Worm (Caenorhabditis elegans) whole organism, L1 larva: ENCODE measurements around the gene C02F4.4.
A peak's percentile ranks its signal among the peaks of the same experiment; 100 is the strongest.

Source experiments
- C04F5.9 ChIP-seq: sonication (generic microtip); optimal IDR thresholded peaks from 2 replicates; lab custom pipeline; 2016; ENCODE audit warnings: missing genetic modification characterization, missing compliant biosample characterization
- Y116A8C.19 ChIP-seq: sonication (generic microtip); optimal IDR thresholded peaks from 2 replicates; lab custom pipeline; 2016; ENCODE audit warnings: missing compliant biosample characterization, missing genetic modification characterization, borderline replicate concordance
- alr-1 ChIP-seq: fragments of 200-800 bp; sonication (Bioruptor generic); optimal IDR thresholded peaks from 2 replicates; lab custom pipeline; 2018; ENCODE audit warnings: borderline replicate concordance, mild to moderate bottlenecking, missing genetic modification characterization, missing compliant biosample characterization
- blmp-1 ChIP-seq: fragments of 150-350 bp; optimal IDR thresholded peaks from 2 replicates; lab custom pipeline; 2014; ENCODE audit warnings: missing biosample characterization, missing genetic modification characterization
- ceh-82 ChIP-seq, 3 experiments: fragments of 150-350 bp in 1 of 3; sonication (generic microtip) in 2 of 3; optimal IDR thresholded peaks; 2 replicates each; lab custom pipeline; 2014 to 2017; ENCODE audit warnings: missing biosample characterization in 3 of 3, missing genetic modification characterization in 3 of 3
- ceh-90 ChIP-seq: sonication (generic microtip); optimal IDR thresholded peaks from 2 replicates; lab custom pipeline; 2016; ENCODE audit warnings: missing genetic modification characterization, missing compliant biosample characterization
- dsc-1 ChIP-seq: sonication (generic microtip); optimal IDR thresholded peaks from 2 replicates; lab custom pipeline; 2016; ENCODE audit warnings: mild to moderate bottlenecking, missing genetic modification characterization, missing compliant biosample characterization
- efl-1 ChIP-seq, 4 experiments: fragments of 150-350 bp; optimal IDR thresholded peaks in 3 of 4; peaks in 1 of 4; 1 replicate in 1 of 4; 2 replicates in 3 of 4; lab custom pipeline; 2014; ENCODE audit warnings: missing biosample characterization in 2 of 4, missing genetic modification characterization in 2 of 4, missing genetic modification reagents in 2 of 4
- efl-3 ChIP-seq: fragments of 200-800 bp; sonication (Bioruptor generic); optimal IDR thresholded peaks from 2 replicates; lab custom pipeline; 2018; ENCODE audit warnings: mild to moderate bottlenecking, missing genetic modification characterization, missing compliant biosample characterization
- ets-5 ChIP-seq: fragments of 200-800 bp; sonication (Bioruptor generic); IDR thresholded peaks from 2 replicates; pipeline ENCODE4 v1.3.6; 2022; ENCODE audit warnings: missing genetic modification characterization, missing compliant biosample characterization
- fkh-10 ChIP-seq: sonication (generic microtip); optimal IDR thresholded peaks from 2 replicates; lab custom pipeline; 2017; ENCODE audit warnings: missing biosample characterization, missing genetic modification reagents, missing genetic modification characterization
- fkh-8 ChIP-seq: sonication (generic microtip); optimal IDR thresholded peaks from 2 replicates; lab custom pipeline; 2016; ENCODE audit warnings: mild to moderate bottlenecking, missing genetic modification characterization, missing compliant biosample characterization
- fos-1 ChIP-seq: fragments of 150-350 bp; optimal IDR thresholded peaks from 2 replicates; lab custom pipeline; 2014; ENCODE audit warnings: missing biosample characterization, missing genetic modification characterization
- grh-1 ChIP-seq: fragments of 200-800 bp; sonication (Bioruptor generic); IDR thresholded peaks from 2 replicates; pipeline ENCODE4 v1.3.6; 2022; ENCODE audit warnings: missing genetic modification reagents, missing genetic modification characterization, missing compliant biosample characterization
- lin-13 ChIP-seq: fragments of 150-350 bp; optimal IDR thresholded peaks from 2 replicates; lab custom pipeline; 2014; ENCODE audit warnings: missing biosample characterization, missing genetic modification reagents, missing genetic modification characterization
- lin-14 ChIP-seq: fragments of 200-800 bp; sonication (Bioruptor generic); optimal IDR thresholded peaks from 2 replicates; lab custom pipeline; 2018; ENCODE audit warnings: mild to moderate bottlenecking, missing genetic modification characterization, moderate library complexity, missing compliant biosample characterization
- lin-15B ChIP-seq: fragments of 150-350 bp; sonication (generic microtip); optimal IDR thresholded peaks from 3 replicates; lab custom pipeline; 2014; ENCODE audit warnings: missing biosample characterization, missing genetic modification characterization
- lin-35 ChIP-seq, 2 experiments: fragments of 150-350 bp; optimal IDR thresholded peaks; 2 replicates each; lab custom pipeline; 2014; ENCODE audit warnings: missing biosample characterization in 2 of 2, missing genetic modification characterization in 2 of 2, missing genetic modification reagents in 2 of 2
- lin-39 ChIP-seq: fragments of 150-350 bp; optimal IDR thresholded peaks from 2 replicates; lab custom pipeline; 2014; ENCODE audit warnings: missing biosample characterization, missing genetic modification reagents, missing genetic modification characterization
- mdl-1 ChIP-seq, 2 experiments: fragments of 150-350 bp; optimal IDR thresholded peaks; 2 replicates each; lab custom pipeline; 2014 to 2017; ENCODE audit warnings: missing biosample characterization in 2 of 2, missing genetic modification characterization in 2 of 2, inconsistent platforms in 1 of 2
- nhr-20 ChIP-seq: sonication (generic microtip); optimal IDR thresholded peaks from 2 replicates; lab custom pipeline; 2016; ENCODE audit warnings: mild to moderate bottlenecking, missing genetic modification characterization, missing compliant biosample characterization
- nhr-28 ChIP-seq: fragments of 150-350 bp; optimal IDR thresholded peaks from 2 replicates; lab custom pipeline; 2014; ENCODE audit warnings: missing biosample characterization, missing genetic modification characterization
- nhr-47 ChIP-seq: sonication (generic microtip); optimal IDR thresholded peaks from 2 replicates; lab custom pipeline; 2016; ENCODE audit warnings: mild to moderate bottlenecking, missing genetic modification characterization, moderate library complexity, missing compliant biosample characterization
- nhr-71 ChIP-seq: sonication (generic microtip); optimal IDR thresholded peaks from 2 replicates; lab custom pipeline; 2016; ENCODE audit warnings: mild to moderate bottlenecking, missing genetic modification characterization, moderate library complexity, missing compliant biosample characterization
- nhr-76 ChIP-seq: sonication (generic microtip); optimal IDR thresholded peaks from 2 replicates; lab custom pipeline; 2017; ENCODE audit warnings: missing biosample characterization, missing genetic modification characterization
- nhr-85 ChIP-seq: sonication (generic microtip); peaks from one replicate; lab custom pipeline; 2016; ENCODE audit warnings: missing genetic modification characterization, inconsistent platforms, missing compliant biosample characterization
- pag-3 ChIP-seq: sonication (generic microtip); optimal IDR thresholded peaks from 2 replicates; lab custom pipeline; 2017; ENCODE audit warnings: missing genetic modification characterization, mild to moderate bottlenecking, missing compliant biosample characterization, antibody characterized with exemption, borderline replicate concordance; ENCODE audit not compliant: insufficient read depth
- pax-3 ChIP-seq: fragments of 200-800 bp; sonication (Bioruptor generic); optimal IDR thresholded peaks from 2 replicates; lab custom pipeline; 2018; ENCODE audit warnings: mild to moderate bottlenecking, missing genetic modification characterization, moderate library complexity, missing compliant biosample characterization
- snu-23 ChIP-seq: sonication (generic microtip); optimal IDR thresholded peaks from 2 replicates; lab custom pipeline; 2016; ENCODE audit warnings: missing genetic modification characterization, missing compliant biosample characterization
- sox-4 ChIP-seq: sonication (generic microtip); optimal IDR thresholded peaks from 2 replicates; lab custom pipeline; 2016; ENCODE audit warnings: missing genetic modification characterization, missing compliant biosample characterization
- sup-37 ChIP-seq: fragments of 200-800 bp; sonication (Bioruptor generic); optimal IDR thresholded peaks from 2 replicates; lab custom pipeline; 2018; ENCODE audit warnings: mild to moderate bottlenecking, missing genetic modification characterization, missing compliant biosample characterization
- swsn-7 ChIP-seq: sonication (generic microtip); optimal IDR thresholded peaks from 2 replicates; lab custom pipeline; 2016; ENCODE audit warnings: missing genetic modification characterization, missing compliant biosample characterization
- unc-86 ChIP-seq: sonication (generic microtip); optimal IDR thresholded peaks from 2 replicates; lab custom pipeline; 2016; ENCODE audit warnings: missing genetic modification characterization, missing compliant biosample characterization
- xbp-1 ChIP-seq: sonication (generic microtip); optimal IDR thresholded peaks from 2 replicates; lab custom pipeline; 2016; ENCODE audit warnings: missing genetic modification characterization, missing compliant biosample characterization

C02F4.4 gene

ce11 chrIV:10533639-10534038, 18.6 kb upstream of the C02F4.4 start, which contains the start of gene T07G12.3:
TSS of gene T07G12.3 (plus strand) at chrIV:10533939.
- no peak for TF ChIP-seq ceh-90
- no peak for TF ChIP-seq nhr-20
- TF ChIP-seq pax-3 (tag; lab: Kevin White, UChicago), result no peak
- TF ChIP-seq lin-39, result no peak
- TF ChIP-seq nhr-76 (tag; lab: Kevin White, UChicago), result no peak

ce11 chrIV:10530648-10531047, 15.6 kb upstream of the C02F4.4 start, which contains the start of gene T07G12.2:
TSS of gene T07G12.2 (plus strand) at chrIV:10530709.
- TF ChIP-seq fkh-8, result no peak
- TF ChIP-seq nhr-85, result no peak

ce11 chrIV:10524095-10524829, 9.2 kb upstream of the C02F4.4 start, which contains the start of gene C02F4.5:
TSS of gene C02F4.5 (minus strand) at chrIV:10524145.
- TF ChIP-seq efl-1 (optimal IDR thresholded peaks at IDR 0.05; lab: Kevin White, UChicago) (no peak), efl-1 (GFP tag; optimal IDR thresholded peaks at IDR 0.05 in 1 of 2; lab: Kevin White, UChicago) (peak in 1 of 2 experiments; percentile 32), lin-14 (GFP tag; lab: Kevin White, UChicago) (peak; percentile 70), ets-5 (GFP tag; lab: Robert Waterston, UW) (no peak), nhr-47 (tag; lab: Kevin White, UChicago) (peak; percentile 6), unc-86 (tag; lab: Kevin White, UChicago) (peak; percentile 25), nhr-71 (tag; lab: Kevin White, UChicago) (peak; percentile 28), ceh-82 (tag; optimal IDR thresholded peaks at IDR 0.05; lab: Kevin White, UChicago) (peak in 1 of 3 experiments; percentile 24), alr-1 (tag; lab: Kevin White, UChicago) (no peak), fkh-8 (peak; percentile 60), lin-35 (GFP tag; optimal IDR thresholded peaks at IDR 0.05; lab: Kevin White, UChicago) (peak in 1 of 2 experiments; percentile 5), fkh-10 (GFP tag; lab: Kevin White, UChicago) (peak; percentile 74), swsn-7 (peak; percentile 2), lin-15B (tag; lab: Kevin White, UChicago) (no peak)
- TF ChIP-seq, all 84 proteins: peak for 10

DNA sequence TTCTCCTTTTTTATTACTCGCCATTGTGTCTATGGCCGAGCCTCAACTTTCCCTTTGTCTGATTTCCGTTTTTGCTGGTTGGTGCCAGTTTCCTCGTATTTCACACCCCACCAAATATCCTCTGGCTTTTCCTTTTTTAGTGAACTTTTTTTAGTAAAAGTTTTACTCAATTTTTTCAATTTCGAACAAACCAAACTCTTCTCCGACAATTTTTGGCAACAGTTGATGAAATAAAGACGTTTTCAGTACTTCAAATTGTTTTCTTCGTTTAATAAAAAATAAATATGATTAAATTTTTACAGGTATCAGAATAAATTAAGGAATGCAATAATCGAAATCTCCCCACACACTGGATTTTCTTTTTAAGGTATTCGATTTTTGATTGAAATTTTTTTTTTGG, 6.1 kb upstream of the C02F4.4 start, which contains the start of gene cal-4:
cal-4 (plus strand) TSS at position 301 of the 400 bp plus-strand sequence.
- TF ChIP-seq fos-1 (no peak), C04F5.9 (tag; lab: Kevin White, UChicago) (no peak), lin-13 (GFP tag; lab: Kevin White, UChicago) (no peak), grh-1 (GFP tag; lab: Robert Waterston, UW) (no peak), lin-14 (GFP tag; lab: Kevin White, UChicago) (peak; percentile 9), sup-37 (GFP tag; lab: Kevin White, UChicago) (no peak)
- TF ChIP-seq, all 84 proteins: peak for 1

DNA sequence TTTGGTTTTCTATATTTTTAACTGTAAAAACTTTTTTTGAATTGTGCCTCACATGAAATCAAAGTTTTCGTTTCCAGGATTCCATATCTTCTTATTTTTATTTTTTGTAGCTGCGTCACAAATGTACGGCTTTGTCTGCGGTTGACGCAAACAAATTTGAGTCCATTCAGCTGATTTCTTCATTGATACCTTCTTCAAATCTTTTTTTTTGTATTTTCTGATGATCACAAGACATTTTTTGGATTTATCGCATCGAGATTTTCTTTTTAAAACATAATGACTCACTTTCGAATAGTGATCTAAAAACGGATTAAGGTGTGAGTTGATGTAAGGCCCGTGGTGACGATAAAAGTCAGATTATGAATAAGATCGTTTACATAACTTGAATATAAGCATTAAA, 3.6 kb upstream of the C02F4.4 start:
- TF ChIP-seq C04F5.9 (tag; lab: Kevin White, UChicago) (no peak), Y116A8C.19 (no peak), xbp-1 (no peak), sox-4 (tag; lab: Kevin White, UChicago) (peak; percentile 55), nhr-85 (no peak), efl-3 (no peak), mdl-1 (tag; optimal IDR thresholded peaks at IDR 0.05; lab: Kevin White, UChicago) (no peak), pag-3 (tag; lab: Kevin White, UChicago) (no peak), fos-1 (no peak), fkh-8 (peak; percentile 54), nhr-71 (tag; lab: Kevin White, UChicago) (peak; percentile 3), blmp-1 (tag; lab: Kevin White, UChicago) (no peak), snu-23 (GFP tag; lab: Kevin White, UChicago) (no peak), nhr-28 (tag; lab: Kevin White, UChicago) (no peak), dsc-1 (tag; lab: Kevin White, UChicago) (peak; percentile 69)
